Worm (Caenorhabditis elegans) whole organism, early embryonic: Measurements from ENCODE around the gene fbxa-147.

ENCODE experiments used
- ama-1 ChIP-seq: fragments of 150-350 bp; optimal IDR thresholded peaks from 2 replicates; lab custom pipeline; 2014
- ets-7 ChIP-seq: sonication (generic microtip); optimal IDR thresholded peaks from 2 replicates; lab custom pipeline; 2016; ENCODE audit warnings: missing genotype, missing genetic modification characterization, missing compliant biosample characterization
- flt-1 ChIP-seq: fragments of 200-800 bp; sonication (Bioruptor generic); IDR thresholded peaks from 2 replicates; pipeline ENCODE4 v1.3.6; 2022; ENCODE audit warnings: missing genetic modification characterization, missing compliant biosample characterization
- pes-1 ChIP-seq: fragments of 200-800 bp; sonication (Bioruptor generic); IDR thresholded peaks from 2 replicates; pipeline ENCODE4 v1.3.6; 2022; ENCODE audit warnings: missing genetic modification reagents, missing genetic modification characterization, missing compliant biosample characterization
- scrt-1 ChIP-seq: fragments of 200-800 bp; sonication (Bioruptor generic); IDR thresholded peaks from 2 replicates; pipeline ENCODE4 v1.3.6; 2022; ENCODE audit warnings: missing genetic modification characterization, missing compliant biosample characterization
- tbx-37 ChIP-seq: fragments of 200-800 bp; sonication (Bioruptor generic); conservative IDR thresholded peaks from 2 replicates; pipeline ENCODE4 v1.3.6; 2022; ENCODE audit warnings: missing genetic modification reagents, missing genetic modification characterization, missing compliant biosample characterization

ce11 chrV:14678298-14678697 lies 38.0 kb upstream of the fbxa-147 start:
- TF ChIP-seq tbx-37 (GFP tag; lab: Robert Waterston, UW) (no peak), pes-1 (GFP tag; lab: Robert Waterston, UW) (no peak), ets-7 (tag; lab: Kevin White, UChicago) (no peak), ama-1 (lab: Kevin White, UChicago) (no peak), flt-1 (GFP tag; lab: Robert Waterston, UW) (no peak), scrt-1 (GFP tag; lab: Robert Waterston, UW) (no peak)
